Worm (Caenorhabditis elegans) whole organism, L2 larva: ENCODE data around the gene R166.3.

Experiments used
- C34F6.9 ChIP-seq: fragments of 150-350 bp; optimal IDR thresholded peaks from 2 replicates; lab custom pipeline; 2014; ENCODE audit warnings: missing biosample characterization, missing genetic modification characterization
- R02D3.7 ChIP-seq: fragments of 150-350 bp; optimal IDR thresholded peaks from 2 replicates; lab custom pipeline; 2014; ENCODE audit warnings: missing biosample characterization, missing genetic modification characterization
- Y55F3AM.14 ChIP-seq: fragments of 200-800 bp; sonication (Bioruptor generic); optimal IDR thresholded peaks from 2 replicates; lab custom pipeline; 2018; ENCODE audit warnings: mild to moderate bottlenecking, missing genetic modification characterization, missing compliant biosample characterization
- ZK546.5 ChIP-seq: sonication (generic microtip); optimal IDR thresholded peaks from 2 replicates; lab custom pipeline; 2017; ENCODE audit warnings: missing biosample characterization, missing genetic modification characterization
- alr-1 ChIP-seq: fragments of 150-350 bp; optimal IDR thresholded peaks from 2 replicates; lab custom pipeline; 2014; ENCODE audit warnings: missing biosample characterization, missing genetic modification characterization
- aly-2 ChIP-seq: fragments of 150-350 bp; optimal IDR thresholded peaks from 2 replicates; lab custom pipeline; 2014; ENCODE audit warnings: missing biosample characterization, missing genetic modification characterization
- blmp-1 ChIP-seq: sonication (generic microtip); optimal IDR thresholded peaks from 2 replicates; lab custom pipeline; 2017; ENCODE audit warnings: missing genetic modification characterization, mild to moderate bottlenecking, missing compliant biosample characterization, antibody characterized with exemption, moderate library complexity; ENCODE audit not compliant: insufficient read depth
- ceh-16 ChIP-seq: fragments of 150-350 bp; optimal IDR thresholded peaks from 2 replicates; lab custom pipeline; 2014; ENCODE audit warnings: missing biosample characterization, missing genetic modification characterization
- ceh-82 ChIP-seq: fragments of 150-350 bp; optimal IDR thresholded peaks from 2 replicates; lab custom pipeline; 2014; ENCODE audit warnings: missing biosample characterization, missing genetic modification characterization
- crh-2 ChIP-seq: sonication (generic microtip); optimal IDR thresholded peaks from 2 replicates; lab custom pipeline; 2017; ENCODE audit warnings: missing biosample characterization, missing genetic modification characterization
- egl-27 ChIP-seq: sonication (generic microtip); optimal IDR thresholded peaks from 3 replicates; lab custom pipeline; 2017; ENCODE audit warnings: missing biosample characterization, missing genetic modification reagents, missing genetic modification characterization
- elt-1 ChIP-seq: fragments of 150-350 bp; optimal IDR thresholded peaks from 2 replicates; lab custom pipeline; 2014; ENCODE audit warnings: missing biosample characterization, missing genetic modification characterization
- gmeb-1 ChIP-seq: fragments of 150-350 bp; optimal IDR thresholded peaks from 2 replicates; lab custom pipeline; 2014; ENCODE audit warnings: missing biosample characterization, missing genetic modification characterization
- lin-11 ChIP-seq: fragments of 150-350 bp; sonication (generic microtip); optimal IDR thresholded peaks from 2 replicates; lab custom pipeline; 2014; ENCODE audit warnings: missing biosample characterization, missing genetic modification characterization, inconsistent platforms, mixed read lengths
- lin-13 ChIP-seq: fragments of 150-350 bp; optimal IDR thresholded peaks from 2 replicates; lab custom pipeline; 2014; ENCODE audit warnings: missing biosample characterization, missing genetic modification reagents, missing genetic modification characterization
- mbf-1 ChIP-seq: sonication (generic microtip); optimal IDR thresholded peaks from 2 replicates; lab custom pipeline; 2017; ENCODE audit warnings: missing biosample characterization, missing genetic modification characterization
- mdl-1 ChIP-seq, 2 experiments: fragments of 150-350 bp in 1 of 2; sonication (generic microtip) in 1 of 2; optimal IDR thresholded peaks; 2 replicates each; lab custom pipeline; 2017; ENCODE audit warnings: missing biosample characterization in 2 of 2, missing genetic modification characterization in 2 of 2
- nhr-11 ChIP-seq: fragments of 150-350 bp; optimal IDR thresholded peaks from 2 replicates; lab custom pipeline; 2014; ENCODE audit warnings: missing biosample characterization, missing genetic modification characterization
- nhr-12 ChIP-seq: fragments of 150-350 bp; optimal IDR thresholded peaks from 2 replicates; lab custom pipeline; 2014; ENCODE audit warnings: missing biosample characterization, missing genetic modification characterization
- nhr-129 ChIP-seq: fragments of 150-350 bp; optimal IDR thresholded peaks from 2 replicates; lab custom pipeline; 2014; ENCODE audit warnings: missing biosample characterization, missing genetic modification characterization
- nhr-21 ChIP-seq: fragments of 150-350 bp; optimal IDR thresholded peaks from 2 replicates; lab custom pipeline; 2014; ENCODE audit warnings: missing biosample characterization, missing genetic modification characterization
- nhr-23 ChIP-seq: fragments of 150-350 bp; optimal IDR thresholded peaks from 2 replicates; lab custom pipeline; 2014; ENCODE audit warnings: missing biosample characterization, missing genetic modification reagents, missing genetic modification characterization
- nhr-77 ChIP-seq: fragments of 150-350 bp; optimal IDR thresholded peaks from 2 replicates; lab custom pipeline; 2014; ENCODE audit warnings: missing biosample characterization, missing genetic modification characterization
- peb-1 ChIP-seq: fragments of 150-350 bp; optimal IDR thresholded peaks from 2 replicates; lab custom pipeline; 2014; ENCODE audit warnings: missing biosample characterization, missing genetic modification characterization
- sem-4 ChIP-seq: fragments of 150-350 bp; optimal IDR thresholded peaks from 2 replicates; lab custom pipeline; 2014; ENCODE audit warnings: missing biosample characterization, missing genetic modification reagents, missing genetic modification characterization
- skn-1 ChIP-seq: sonication (generic microtip); optimal IDR thresholded peaks from 2 replicates; lab custom pipeline; 2017; ENCODE audit warnings: missing biosample characterization, missing genetic modification characterization
- sma-3 ChIP-seq: sonication (generic microtip); optimal IDR thresholded peaks from 2 replicates; lab custom pipeline; 2016; ENCODE audit warnings: missing genetic modification reagents, missing genetic modification characterization, missing compliant biosample characterization
- sma-9 ChIP-seq, 2 experiments: fragments of 150-350 bp in 1 of 2; sonication (generic microtip) in 1 of 2; optimal IDR thresholded peaks; 2 replicates each; lab custom pipeline; 2014 to 2016; ENCODE audit warnings: missing genetic modification characterization in 2 of 2, mild to moderate bottlenecking in 1 of 2, missing biosample characterization in 1 of 2, missing compliant biosample characterization in 1 of 2, missing genetic modification reagents in 1 of 2, moderate library complexity in 1 of 2
- snpc-4 ChIP-seq: fragments of 150-350 bp; optimal IDR thresholded peaks from 2 replicates; lab custom pipeline; 2014; ENCODE audit warnings: missing biosample characterization, missing genetic modification characterization
- unc-39 ChIP-seq: fragments of 150-350 bp; optimal IDR thresholded peaks from 2 replicates; lab custom pipeline; 2014; ENCODE audit warnings: missing biosample characterization, missing genetic modification characterization
- unc-55 ChIP-seq: fragments of 150-350 bp; sonication (generic microtip); optimal IDR thresholded peaks from 3 replicates; lab custom pipeline; 2014; ENCODE audit warnings: missing biosample characterization, missing genetic modification reagents, missing genetic modification characterization
- unc-62 ChIP-seq: fragments of 150-350 bp; optimal IDR thresholded peaks from 2 replicates; lab custom pipeline; 2014; ENCODE audit warnings: missing biosample characterization, missing genetic modification reagents, missing genetic modification characterization
- zag-1 ChIP-seq: fragments of 150-350 bp; optimal IDR thresholded peaks from 2 replicates; lab custom pipeline; 2014; ENCODE audit warnings: missing biosample characterization, missing genetic modification characterization
- ztf-1 ChIP-seq: fragments of 200-800 bp; sonication (Bioruptor generic); conservative IDR thresholded peaks from 2 replicates; pipeline ENCODE4 v1.3.6; 2022; ENCODE audit warnings: missing genetic modification characterization, missing compliant biosample characterization
- ztf-11 ChIP-seq: sonication (generic microtip); optimal IDR thresholded peaks from 2 replicates; lab custom pipeline; 2017; ENCODE audit warnings: missing biosample characterization, missing genetic modification characterization
- ztf-4 ChIP-seq: fragments of 150-350 bp; optimal IDR thresholded peaks from 2 replicates; lab custom pipeline; 2014; ENCODE audit warnings: missing biosample characterization, missing genetic modification characterization

R166.3 gene

ce11 chrII:10524374-10524773 lies 14.8 kb downstream of the R166.3 start, which contains the start of gene F59B10.6:
Gene F59B10.6, minus strand, starts transcription at chrII:10524474.
- no peak for TF ChIP-seq snpc-4

ce11 chrII:10523583-10523982 lies 15.5 kb downstream of the R166.3 start, which contains the start of gene F59B10.5:
Gene F59B10.5, minus strand, starts transcription at chrII:10523683.
- TF ChIP-seq C34F6.9 (tag; lab: Kevin White, UChicago): no peak
- no peak for TF ChIP-seq unc-39 (tag; lab: Kevin White, UChicago)
- TF ChIP-seq R02D3.7 (tag; lab: Kevin White, UChicago): no peak
- TF ChIP-seq skn-1 (tag; lab: Kevin White, UChicago): no peak
- TF ChIP-seq lin-11 (tag; lab: Kevin White, UChicago): no peak
- TF ChIP-seq ZK546.5 (tag; lab: Kevin White, UChicago): no peak
- no peak for TF ChIP-seq ztf-1 (GFP tag; lab: Robert Waterston, UW)
- no peak for TF ChIP-seq nhr-77 (tag; lab: Kevin White, UChicago)
- no peak for TF ChIP-seq sma-9 (GFP tag; optimal IDR thresholded peaks at IDR 0.05; lab: Kevin White, UChicago)
- no peak for TF ChIP-seq sma-9 (tag; optimal IDR thresholded peaks at IDR 0.05; lab: Kevin White, UChicago)
- no peak for TF ChIP-seq sem-4 (tag; lab: Kevin White, UChicago)
- TF ChIP-seq Y55F3AM.14: no peak
- no peak for TF ChIP-seq sma-3 (GFP tag; lab: Kevin White, UChicago)
- TF ChIP-seq mbf-1: no peak
- no peak for TF ChIP-seq unc-62 (GFP tag; lab: Kevin White, UChicago)
- TF ChIP-seq alr-1 (tag; lab: Kevin White, UChicago): no peak
- TF ChIP-seq nhr-12 (tag; lab: Kevin White, UChicago): no peak
- no peak for TF ChIP-seq zag-1 (tag; lab: Kevin White, UChicago)
- no peak for TF ChIP-seq egl-27 (tag; lab: Kevin White, UChicago)
- TF ChIP-seq, all 48 proteins: peak for 0

- TF ChIP-seq lin-13 (GFP tag; lab: Kevin White, UChicago) (no peak), unc-62 (GFP tag; lab: Kevin White, UChicago) (no peak), blmp-1 (tag; lab: Kevin White, UChicago) (peak; percentile 57)
Observed at ce11 chrII:10523031-10523430, 16.1 kb downstream of the R166.3 start.

ce11 chrII:10519863-10520262 lies 19.3 kb downstream of the R166.3 start:
- no peak for TF ChIP-seq nhr-129
- no peak for TF ChIP-seq mdl-1 (tag; optimal IDR thresholded peaks at IDR 0.05; lab: Kevin White, UChicago)
- no peak for TF ChIP-seq ZK546.5 (tag; lab: Kevin White, UChicago)
- TF ChIP-seq nhr-11 (tag; lab: Kevin White, UChicago): no peak
- TF ChIP-seq snpc-4: no peak
- no peak for TF ChIP-seq ztf-4 (tag; lab: Kevin White, UChicago)
- TF ChIP-seq nhr-23 (tag; lab: Kevin White, UChicago): no peak
- TF ChIP-seq ceh-16 (tag; lab: Kevin White, UChicago): no peak
- TF ChIP-seq crh-2 (tag; lab: Kevin White, UChicago): no peak
- TF ChIP-seq C34F6.9 (tag; lab: Kevin White, UChicago): no peak
- no peak for TF ChIP-seq peb-1
- no peak for TF ChIP-seq skn-1 (tag; lab: Kevin White, UChicago)
- no peak for TF ChIP-seq nhr-21 (tag; lab: Kevin White, UChicago)
- no peak for TF ChIP-seq unc-55 (GFP tag; lab: Kevin White, UChicago)
- no peak for TF ChIP-seq gmeb-1 (tag; lab: Kevin White, UChicago)
- no peak for TF ChIP-seq elt-1 (tag; lab: Kevin White, UChicago)
- no peak for TF ChIP-seq aly-2 (tag; lab: Kevin White, UChicago)
- no peak for TF ChIP-seq sem-4 (tag; lab: Kevin White, UChicago)
- TF ChIP-seq ztf-11 (tag; lab: Kevin White, UChicago): no peak
- TF ChIP-seq, all 48 proteins: peak for 0

ce11 chrII:10519017-10519416 lies 20.1 kb downstream of the R166.3 start, which contains the start of gene F59B10.4:
Gene F59B10.4, minus strand, starts transcription at chrII:10519117.
- no peak for TF ChIP-seq mdl-1 (tag; optimal IDR thresholded peaks at IDR 0.05; lab: Kevin White, UChicago)
- TF ChIP-seq egl-27 (tag; lab: Kevin White, UChicago): no peak
- TF ChIP-seq ceh-82 (tag; lab: Kevin White, UChicago): no peak
- no peak for TF ChIP-seq sem-4 (tag; lab: Kevin White, UChicago)
- TF ChIP-seq sma-3 (GFP tag; lab: Kevin White, UChicago): no peak
- no peak for TF ChIP-seq R02D3.7 (tag; lab: Kevin White, UChicago)
